Worm (Caenorhabditis elegans): ENCODE results near the gene T21D12.12.

T21D12.12 gene

DNA sequence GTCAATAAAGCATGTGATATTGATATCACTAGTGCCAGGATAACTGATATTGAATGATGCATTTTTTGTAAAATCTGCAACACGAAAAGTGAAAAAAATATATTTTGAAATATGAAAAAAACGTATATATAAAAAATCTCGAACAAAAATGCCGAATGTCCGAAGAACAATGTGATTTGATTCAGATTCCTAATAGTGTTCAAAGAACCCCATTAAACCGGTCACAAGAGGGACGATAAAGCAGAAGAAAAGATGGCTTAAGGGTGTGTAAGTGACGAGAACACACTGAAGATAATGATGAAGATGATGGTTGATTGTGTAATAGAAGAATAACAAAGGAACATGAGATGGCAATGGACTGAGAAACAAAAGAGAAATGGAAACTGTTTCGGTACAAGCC, 21.8 kb downstream of the T21D12.12 start, which contains the start of gene T21D12.14:
TSS of gene T21D12.14 (minus strand) at position 101 of the 400 bp plus-strand sequence.
- TF ChIP-seq ama-1 (optimal IDR thresholded peaks at IDR 0.05) = no peak
- TF ChIP-seq F13C5.2 (tag; optimal IDR thresholded peaks at IDR 0.05) = no peak
- no peak for TF ChIP-seq ceh-36 (tag; optimal IDR thresholded peaks at IDR 0.05)
- TF ChIP-seq hmbx-1 (tag; optimal IDR thresholded peaks at IDR 0.05) = no peak
- no peak for TF ChIP-seq hnd-1 (tag; optimal IDR thresholded peaks at IDR 0.05)
- no peak for TF ChIP-seq hmg-4 (GFP tag; optimal IDR thresholded peaks at IDR 0.05)
- no peak for TF ChIP-seq B0310.2 (tag; optimal IDR thresholded peaks at IDR 0.05)
- TF ChIP-seq scrt-1 (GFP tag; IDR thresholded peaks at IDR 0.05) = no peak
- no peak for TF ChIP-seq ceh-13 (GFP tag; optimal IDR thresholded peaks at IDR 0.05)
- TF ChIP-seq tbx-37 (GFP tag; conservative IDR thresholded peaks at IDR 0.05) = no peak
- no peak for TF ChIP-seq tbx-11 (GFP tag; IDR thresholded peaks at IDR 0.05)
- no peak for TF ChIP-seq pes-1 (GFP tag; IDR thresholded peaks at IDR 0.05)
- no peak for TF ChIP-seq flt-1 (GFP tag; IDR thresholded peaks at IDR 0.05)
- no peak for TF ChIP-seq ets-7 (tag; optimal IDR thresholded peaks at IDR 0.05)
- TF ChIP-seq tra-4 (tag; optimal IDR thresholded peaks at IDR 0.05) = no peak
- no peak for TF ChIP-seq sea-1 (GFP tag; conservative IDR thresholded peaks at IDR 0.05)
- no peak for TF ChIP-seq aly-1 (tag; optimal IDR thresholded peaks at IDR 0.05)

DNA sequence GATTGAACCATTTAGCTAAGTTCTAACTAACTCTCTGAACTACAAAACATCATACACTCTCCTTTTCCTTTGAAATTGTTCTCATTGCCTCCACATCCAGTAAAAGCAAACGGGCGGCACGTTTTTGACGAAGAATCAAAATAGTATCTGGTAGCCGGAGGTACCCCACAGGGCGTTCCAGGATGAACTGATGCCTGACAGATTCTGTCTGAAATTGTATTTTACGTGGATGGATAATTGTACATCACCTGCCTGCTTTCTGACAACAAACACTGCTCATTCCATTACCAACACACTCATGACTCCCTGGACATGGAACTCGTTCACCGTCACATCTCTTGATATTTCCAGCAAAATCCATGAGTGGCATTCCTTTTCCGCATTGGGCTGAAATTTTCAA, 24.1 kb downstream of the T21D12.12 start:
- no peak for TF ChIP-seq ceh-36 (tag; optimal IDR thresholded peaks at IDR 0.05)
- TF ChIP-seq flt-1 (GFP tag; IDR thresholded peaks at IDR 0.05) = no peak
- no peak for TF ChIP-seq tbx-11 (GFP tag; IDR thresholded peaks at IDR 0.05)
- TF ChIP-seq scrt-1 (GFP tag; IDR thresholded peaks at IDR 0.05) = no peak
- TF ChIP-seq hmg-4 (GFP tag; optimal IDR thresholded peaks at IDR 0.05) = no peak
- TF ChIP-seq hmbx-1 (tag; optimal IDR thresholded peaks at IDR 0.05) = no peak
- no peak for TF ChIP-seq B0310.2 (tag; optimal IDR thresholded peaks at IDR 0.05)
- TF ChIP-seq F13C5.2 (tag; optimal IDR thresholded peaks at IDR 0.05) = no peak
- no peak for TF ChIP-seq hnd-1 (tag; optimal IDR thresholded peaks at IDR 0.05)
- TF ChIP-seq ceh-13 (GFP tag; optimal IDR thresholded peaks at IDR 0.05) = no peak
- TF ChIP-seq aly-1 (tag; optimal IDR thresholded peaks at IDR 0.05) = no peak
- no peak for TF ChIP-seq ama-1 (optimal IDR thresholded peaks at IDR 0.05)
- no peak for TF ChIP-seq pes-1 (GFP tag; IDR thresholded peaks at IDR 0.05)
- no peak for TF ChIP-seq tbx-37 (GFP tag; conservative IDR thresholded peaks at IDR 0.05)
- TF ChIP-seq tra-4 (tag; optimal IDR thresholded peaks at IDR 0.05) = no peak
- TF ChIP-seq ets-7 (tag; optimal IDR thresholded peaks at IDR 0.05) = no peak
- no peak for TF ChIP-seq sea-1 (GFP tag; conservative IDR thresholded peaks at IDR 0.05)

ce11 chrIV:291356-291755, 25.1 kb downstream of the T21D12.12 start, which contains the start of gene T21D12.7:
Gene T21D12.7 (minus strand): TSS chrIV:291456.
- no peak for TF ChIP-seq flt-1 (GFP tag; IDR thresholded peaks at IDR 0.05)

DNA sequence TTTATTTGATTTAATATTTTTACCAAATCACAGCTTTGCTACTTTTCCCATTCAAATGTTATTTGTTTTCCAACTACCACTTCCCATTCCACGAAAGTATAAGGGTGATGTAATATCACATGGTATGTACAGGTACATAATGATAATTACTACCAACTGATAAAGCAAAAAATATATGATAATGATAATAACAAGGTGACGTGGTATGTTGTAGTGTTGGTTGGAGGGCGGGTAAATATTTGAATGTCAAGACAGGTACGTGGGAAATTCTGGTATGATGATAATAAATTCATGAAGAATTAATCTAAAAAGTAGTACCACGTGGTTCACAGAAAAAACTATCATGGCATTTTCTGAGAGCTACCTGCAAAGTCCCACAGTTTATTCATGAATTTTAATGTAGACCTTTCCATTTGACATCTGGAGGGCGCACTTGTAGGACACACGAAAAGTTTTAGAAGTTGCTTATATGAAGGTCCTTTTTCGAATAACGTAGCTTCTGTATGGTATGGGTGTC, 25.7 kb downstream of the T21D12.12 start:
- no peak for TF ChIP-seq ets-7 (tag; optimal IDR thresholded peaks at IDR 0.05)

DNA sequence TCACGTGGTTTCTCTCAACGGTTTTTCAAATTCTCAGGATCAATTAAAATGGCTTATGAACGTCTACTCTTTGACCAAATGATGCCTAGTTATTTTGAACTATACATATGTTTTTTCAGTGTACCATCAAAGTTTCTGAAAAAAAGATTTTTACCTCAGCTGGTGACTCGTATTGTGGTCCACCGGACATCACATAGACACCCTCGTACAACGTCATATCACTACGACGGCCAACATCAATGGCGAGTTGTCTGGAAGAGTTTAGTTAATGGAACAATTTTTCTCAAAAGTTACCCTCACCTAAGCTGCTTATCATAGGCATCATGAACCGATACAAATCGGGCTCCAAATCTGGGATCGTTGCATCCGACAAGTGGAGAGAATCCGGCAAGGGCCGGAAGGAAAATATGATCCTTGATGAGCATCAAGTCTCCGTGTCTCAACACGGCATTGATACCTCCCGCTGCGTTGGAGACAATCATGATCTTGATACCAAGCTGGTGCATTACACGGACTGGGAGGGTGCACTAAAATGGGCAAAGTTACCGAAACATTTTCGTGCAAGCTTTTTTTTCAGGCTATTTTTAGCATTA, 27.0 kb downstream of the T21D12.12 start:
- TF ChIP-seq sea-1 (GFP tag; conservative IDR thresholded peaks at IDR 0.05) (no peak), ama-1 (optimal IDR thresholded peaks at IDR 0.05) (no peak), aly-1 (tag; optimal IDR thresholded peaks at IDR 0.05) (no peak), pes-1 (GFP tag; IDR thresholded peaks at IDR 0.05) (no peak), tbx-37 (GFP tag; conservative IDR thresholded peaks at IDR 0.05) (no peak), tra-4 (tag; optimal IDR thresholded peaks at IDR 0.05) (no peak), flt-1 (GFP tag; IDR thresholded peaks at IDR 0.05) (no peak), ceh-13 (GFP tag; optimal IDR thresholded peaks at IDR 0.05) (no peak), ceh-36 (tag; optimal IDR thresholded peaks at IDR 0.05) (no peak), B0310.2 (tag; optimal IDR thresholded peaks at IDR 0.05) (no peak), ets-7 (tag; optimal IDR thresholded peaks at IDR 0.05) (no peak), F13C5.2 (tag; optimal IDR thresholded peaks at IDR 0.05) (no peak), hmbx-1 (tag; optimal IDR thresholded peaks at IDR 0.05) (no peak), hmg-4 (GFP tag; optimal IDR thresholded peaks at IDR 0.05) (no peak), scrt-1 (GFP tag; IDR thresholded peaks at IDR 0.05) (no peak), hnd-1 (tag; optimal IDR thresholded peaks at IDR 0.05) (no peak)

DNA sequence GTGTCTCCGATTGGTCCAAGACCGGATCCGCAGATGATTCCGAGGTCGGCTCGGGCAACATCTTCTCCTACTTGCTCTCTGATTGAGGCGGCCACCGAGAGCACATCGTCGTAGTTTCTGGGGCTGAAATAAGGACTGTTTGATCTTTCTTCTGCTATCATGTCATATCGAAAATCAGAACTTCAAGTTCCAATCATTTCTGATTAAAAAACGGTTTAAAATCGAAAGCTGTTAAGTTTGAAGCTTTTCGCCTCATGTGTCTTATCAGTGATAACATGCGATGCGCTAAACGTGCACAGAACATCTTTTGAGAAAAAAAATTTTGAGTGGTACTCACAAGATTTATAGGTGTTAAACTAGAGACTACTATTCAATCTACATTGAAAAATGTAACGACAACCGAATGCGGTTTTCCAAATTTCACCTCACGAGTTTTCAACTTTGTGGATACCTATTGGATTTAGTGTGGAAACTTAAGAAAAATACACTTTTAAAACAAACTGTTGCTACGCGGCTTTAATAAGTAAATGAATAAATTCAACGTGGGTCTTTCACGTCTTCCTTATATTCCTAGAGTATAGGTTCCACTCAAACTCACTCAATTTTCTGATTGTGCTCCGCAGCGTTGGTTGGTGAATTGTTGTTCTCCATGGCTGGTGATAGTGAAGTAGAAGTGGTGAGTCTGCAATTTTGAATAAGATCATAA, 27.9 kb downstream of the T21D12.12 start:
- TF ChIP-seq ceh-36 (tag; optimal IDR thresholded peaks at IDR 0.05) (no peak), aly-1 (tag; optimal IDR thresholded peaks at IDR 0.05) (no peak), F13C5.2 (tag; optimal IDR thresholded peaks at IDR 0.05) (no peak), hnd-1 (tag; optimal IDR thresholded peaks at IDR 0.05) (no peak), ets-7 (tag; optimal IDR thresholded peaks at IDR 0.05) (no peak), sea-1 (GFP tag; conservative IDR thresholded peaks at IDR 0.05) (no peak), hmg-4 (GFP tag; optimal IDR thresholded peaks at IDR 0.05) (no peak), tbx-37 (GFP tag; conservative IDR thresholded peaks at IDR 0.05) (no peak), tra-4 (tag; optimal IDR thresholded peaks at IDR 0.05) (no peak), hmbx-1 (tag; optimal IDR thresholded peaks at IDR 0.05) (no peak)

DNA sequence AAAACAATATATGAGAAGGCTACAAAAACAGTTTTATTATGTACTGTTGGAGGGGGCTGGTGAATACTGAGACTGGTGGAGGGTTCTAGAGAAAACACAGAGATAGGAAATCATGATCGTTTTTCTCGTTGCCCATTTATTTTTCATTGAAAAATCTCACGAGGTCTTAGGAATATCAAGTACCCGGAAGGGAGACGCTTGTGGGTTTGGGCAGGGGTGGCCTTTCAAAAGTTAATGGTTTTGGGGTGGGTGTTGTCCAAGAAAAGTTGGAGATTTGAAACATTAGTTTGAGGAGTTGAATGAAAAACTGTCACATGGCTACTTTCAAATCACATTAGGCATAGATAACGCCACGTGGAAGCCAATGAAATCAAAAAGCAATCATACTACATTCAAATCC, 28.5 kb downstream of the T21D12.12 start:
- TF ChIP-seq sea-1 (GFP tag; conservative IDR thresholded peaks at IDR 0.05) (no peak), B0310.2 (tag; optimal IDR thresholded peaks at IDR 0.05) (no peak), ama-1 (optimal IDR thresholded peaks at IDR 0.05) (no peak), flt-1 (GFP tag; IDR thresholded peaks at IDR 0.05) (no peak), ceh-13 (GFP tag; optimal IDR thresholded peaks at IDR 0.05) (no peak), hmbx-1 (tag; optimal IDR thresholded peaks at IDR 0.05) (no peak), pes-1 (GFP tag; IDR thresholded peaks at IDR 0.05) (no peak), tra-4 (tag; optimal IDR thresholded peaks at IDR 0.05) (no peak), hnd-1 (tag; optimal IDR thresholded peaks at IDR 0.05) (no peak), scrt-1 (GFP tag; IDR thresholded peaks at IDR 0.05) (no peak), ets-7 (tag; optimal IDR thresholded peaks at IDR 0.05) (no peak), ceh-36 (tag; optimal IDR thresholded peaks at IDR 0.05) (no peak), tbx-11 (GFP tag; IDR thresholded peaks at IDR 0.05) (no peak)

Measured in whole organism, early embryonic.